Fruit fly (Drosophila melanogaster) Kc167 (cell line): Measurements from ENCODE around the gene CG18557.

Source experiments
- Myc ChIP-seq: fragments of >200 bp; optimal IDR thresholded peaks from 2 replicates; lab custom pipeline; 2017; ENCODE audit warnings: missing external identifiers
- Sin3A ChIP-seq: fragments of >200 bp; optimal IDR thresholded peaks from 2 replicates; lab custom pipeline; 2018; ENCODE audit warnings: missing external identifiers
- h ChIP-seq: fragments of >200 bp; optimal IDR thresholded peaks from 3 replicates; lab custom pipeline; 2018; ENCODE audit warnings: missing external identifiers
- insv ChIP-seq: fragments of >200 bp; optimal IDR thresholded peaks from 3 replicates; lab custom pipeline; 2018; ENCODE audit warnings: missing external identifiers
- psq ChIP-seq: fragments of >200 bp; optimal IDR thresholded peaks from 2 replicates; lab custom pipeline; 2017; ENCODE audit warnings: missing external identifiers
- ttk ChIP-seq: sonication (Bioruptor generic); optimal IDR thresholded peaks from 2 replicates; lab custom pipeline; 2017; ENCODE audit warnings: missing external identifiers

dm6 chr2L:2855204-2855768 lies 9.8 kb upstream of the CG18557 start:
- no peak for TF ChIP-seq psq (lab: Kevin White, UChicago)
- no peak for TF ChIP-seq ttk
- no peak for TF ChIP-seq insv
- TF ChIP-seq Myc (lab: Kevin White, UChicago), result no peak
- TF ChIP-seq h, result no peak
- TF ChIP-seq Sin3A (lab: Kevin White, UChicago), result no peak
